Fruit fly (Drosophila melanogaster): Measurements from ENCODE around the gene CG5282.

The CG5282 gene

dm6 chr3L:20398243-20399222 lies 27.3 kb downstream of the CG5282 start (continued):
- TF ChIP-seq ap (GFP tag; IDR thresholded peaks at IDR 0.05) (peak; percentile 50), h (optimal IDR thresholded peaks at IDR 0.05) (no peak), CG2678 (tag; optimal IDR thresholded peaks at IDR 0.05) (peak; percentile 93), gsb (GFP tag; IDR thresholded peaks at IDR 0.05) (peak; percentile 73), CG14050 (GFP tag; IDR thresholded peaks at IDR 0.05) (peak; percentile 69), CG7745 (tag; optimal IDR thresholded peaks at IDR 0.05) (no peak), BtbVII (GFP tag; optimal IDR thresholded peaks at IDR 0.05) (peak; percentile 87), CG8765 (GFP tag; IDR thresholded peaks at IDR 0.05) (no peak), CG10431 (GFP tag; optimal IDR thresholded peaks at IDR 0.05) (peak; percentile 56), Atf6 (GFP tag; IDR thresholded peaks at IDR 0.05) (peak; percentile 84), Lim3 (GFP tag; IDR thresholded peaks at IDR 0.05) (0 out of 2 replicates have a peak, but pooled peaks have one; percentile 15), BEAF-32 (GFP tag; optimal IDR thresholded peaks at IDR 0.05) (no peak), CG10979 (tag; optimal IDR thresholded peaks at IDR 0.05) (peak; percentile 87), CG8944 (GFP tag; optimal IDR thresholded peaks at IDR 0.05) (peak; percentile 50), CG1792 (GFP tag; optimal IDR thresholded peaks at IDR 0.05) (peak; percentile 41), Trl (optimal IDR thresholded peaks at IDR 0.05) (peak; percentile 51 to 67), Trl (GFP tag; optimal IDR thresholded peaks at IDR 0.05) (peak; percentile 65), CG8924 (tag; optimal IDR thresholded peaks at IDR 0.05) (peak; percentile 92), gsb-n (tag; optimal IDR thresholded peaks at IDR 0.05) (peak; percentile 76), stwl (tag; optimal IDR thresholded peaks at IDR 0.05) (no peak), CG31365 (tag; optimal IDR thresholded peaks at IDR 0.05) (peak; percentile 62), CG6254 (GFP tag; optimal IDR thresholded peaks at IDR 0.05) (peak; percentile 44), Opbp (GFP tag; IDR thresholded peaks at IDR 0.05; ENCODE audit: partially characterized antibody) (no peak), D19B (GFP tag; optimal IDR thresholded peaks at IDR 0.05) (peak; percentile 64), ara (GFP tag; IDR thresholded peaks at IDR 0.05) (no peak), lbe (GFP tag; optimal IDR thresholded peaks at IDR 0.05) (peak; percentile 30), unc-4 (GFP tag; IDR thresholded peaks at IDR 0.05; ENCODE audit: partially characterized antibody) (peak; percentile 1; the same call in 1 of the 2 replicates), Awh (GFP tag; IDR thresholded peaks at IDR 0.05) (peak; percentile 80), bab2 (GFP tag; optimal IDR thresholded peaks at IDR 0.05) (peak; percentile 71), stc (GFP tag; IDR thresholded peaks at IDR 0.05) (peak; percentile 74), repo (GFP tag; optimal IDR thresholded peaks at IDR 0.05) (peak; percentile 44), Stat92E (GFP tag; optimal IDR thresholded peaks at IDR 0.05) (peak in 1 of 3 experiments; percentile 46), zf30C (GFP tag; optimal IDR thresholded peaks at IDR 0.05) (peak; percentile 81), CG31388 (GFP tag; optimal IDR thresholded peaks at IDR 0.05) (peak; percentile 67), dmrt11E (tag; optimal IDR thresholded peaks at IDR 0.05) (peak; percentile 70), org-1 (GFP tag; optimal IDR thresholded peaks at IDR 0.05) (peak; percentile 81), CG10267 (tag; optimal IDR thresholded peaks at IDR 0.05) (peak; percentile 82), ken (GFP tag; IDR thresholded peaks at IDR 0.05) (peak; percentile 59; the same call in 2 of the 3 replicates), CG11504 (tag; optimal IDR thresholded peaks at IDR 0.05) (peak; percentile 92), Bdp1 (GFP tag; optimal IDR thresholded peaks at IDR 0.05) (peak; percentile 63), pb (GFP tag; optimal IDR thresholded peaks at IDR 0.05) (peak; percentile 38), CG33557 (GFP tag; optimal IDR thresholded peaks at IDR 0.05) (peak; percentile 67), CG17359 (tag; optimal IDR thresholded peaks at IDR 0.05) (peak; percentile 87), insv (GFP tag; optimal IDR thresholded peaks at IDR 0.05) (peak in 1 of 2 experiments; percentile 12), CG1603 (tag; optimal IDR thresholded peaks at IDR 0.05) (peak; percentile 55), Rx (GFP tag; IDR thresholded peaks at IDR 0.05) (peak; percentile 48; the same call in 1 of the 2 replicates), chif (GFP tag; optimal IDR thresholded peaks at IDR 0.05) (peak; percentile 56 to 72), gem (tag; optimal IDR thresholded peaks at IDR 0.05) (peak; percentile 94)

Measured in whole organism, embryonic.